Fruit fly (Drosophila melanogaster) whole organism, embryonic: ENCODE measurements around the gene Tlk.

ENCODE experiments used
- Ada2b ChIP-seq: fragments of 200-800 bp; sonication (Bioruptor generic); IDR thresholded peaks from 2 replicates; pipeline ENCODE4 v1.3.6; 2022; ENCODE audit warnings: missing biosample characterization, missing genetic modification characterization
- Atf-2 ChIP-seq: fragments of 200-800 bp; sonication (Bioruptor generic); optimal IDR thresholded peaks from 2 replicates; lab custom pipeline; 2016; ENCODE audit warnings: missing biosample characterization, missing genetic modification characterization
- BEAF-32 ChIP-seq: fragments of 200-800 bp; sonication (Bioruptor generic); optimal IDR thresholded peaks from 3 replicates; lab custom pipeline; 2017; ENCODE audit warnings: missing biosample characterization, missing genetic modification characterization, mild to moderate bottlenecking, moderate library complexity, missing genetic modification reagents
- CG10209 ChIP-seq: fragments of 200-800 bp; sonication (Bioruptor generic); optimal IDR thresholded peaks from 3 replicates; lab custom pipeline; 2017; ENCODE audit warnings: missing biosample characterization, mild to moderate bottlenecking, missing genetic modification characterization, missing genetic modification reagents
- CG11085 ChIP-seq: fragments of 200-800 bp; sonication (Bioruptor generic); IDR thresholded peaks from 2 replicates; pipeline ENCODE4 v1.3.6; 2022; ENCODE audit warnings: missing biosample characterization, missing genetic modification characterization
- CG12104 ChIP-seq: fragments of 200-800 bp; sonication (Bioruptor generic); optimal IDR thresholded peaks from 3 replicates; lab custom pipeline; 2016; ENCODE audit warnings: missing biosample characterization, missing genetic modification characterization
- CG12769 ChIP-seq: fragments of 200-800 bp; sonication (Bioruptor generic); optimal IDR thresholded peaks from 2 replicates; lab custom pipeline; 2019; ENCODE audit warnings: missing biosample characterization, mild to moderate bottlenecking, missing genetic modification characterization, moderate library complexity
- CG14441 ChIP-seq: fragments of 200-800 bp; sonication (Bioruptor generic); IDR thresholded peaks from 2 replicates; pipeline ENCODE4 v1.3.6; 2022; ENCODE audit warnings: missing biosample characterization, missing genetic modification characterization
- CG14710 ChIP-seq: fragments of 200-800 bp; sonication (Bioruptor generic); optimal IDR thresholded peaks from 3 replicates; lab custom pipeline; 2019; ENCODE audit warnings: missing biosample characterization, mild to moderate bottlenecking, missing genetic modification characterization, moderate library complexity
- CG15269 ChIP-seq: fragments of 200-800 bp; sonication (Bioruptor generic); optimal IDR thresholded peaks from 2 replicates; lab custom pipeline; 2018; ENCODE audit warnings: missing biosample characterization, mild to moderate bottlenecking, missing genetic modification characterization, moderate library complexity
- CG15479 ChIP-seq: fragments of 200-800 bp; sonication (Bioruptor generic); optimal IDR thresholded peaks from 3 replicates; lab custom pipeline; 2019; ENCODE audit warnings: missing biosample characterization, mild to moderate bottlenecking, missing genetic modification characterization, moderate library complexity
- CG17385 ChIP-seq: fragments of 200-800 bp; sonication (Bioruptor generic); optimal IDR thresholded peaks from 3 replicates; lab custom pipeline; 2018; ENCODE audit warnings: missing biosample characterization, mild to moderate bottlenecking, missing genetic modification characterization
- CG17802 ChIP-seq: fragments of 200-800 bp; sonication (Bioruptor generic); optimal IDR thresholded peaks from 2 replicates; lab custom pipeline; 2018; ENCODE audit warnings: missing biosample characterization, mild to moderate bottlenecking, missing genetic modification characterization, moderate library complexity
- CG2202 ChIP-seq: fragments of 200-800 bp; sonication (Bioruptor generic); optimal IDR thresholded peaks from 2 replicates; lab custom pipeline; 2018; ENCODE audit warnings: missing biosample characterization, mild to moderate bottlenecking, missing genetic modification characterization
- CG2678 ChIP-seq: fragments of 200-800 bp; sonication (Bioruptor generic); optimal IDR thresholded peaks from 3 replicates; lab custom pipeline; 2019; ENCODE audit warnings: missing biosample characterization, mild to moderate bottlenecking, missing genetic modification characterization, moderate library complexity
- CG30020 ChIP-seq: fragments of 200-800 bp; optimal IDR thresholded peaks from 2 replicates; lab custom pipeline; 2019; ENCODE audit warnings: missing biosample characterization, mild to moderate bottlenecking, missing genetic modification characterization, moderate library complexity
- CG31224 ChIP-seq: fragments of 200-800 bp; sonication (Bioruptor generic); IDR thresholded peaks from 2 replicates; pipeline ENCODE4 v1.3.6; 2022; ENCODE audit warnings: missing biosample characterization, missing genetic modification characterization
- CG3163 ChIP-seq: fragments of 200-800 bp; sonication (Bioruptor generic); optimal IDR thresholded peaks from 3 replicates; lab custom pipeline; 2016; ENCODE audit warnings: missing biosample characterization, missing genetic modification characterization
- CG32767 ChIP-seq: fragments of 200-800 bp; sonication (Bioruptor generic); IDR thresholded peaks from 2 replicates; pipeline ENCODE4 v1.3.6; 2022; ENCODE audit warnings: missing biosample characterization, missing genetic modification characterization
- CG33213 ChIP-seq: fragments of 200-800 bp; sonication (Bioruptor generic); optimal IDR thresholded peaks from 3 replicates; lab custom pipeline; 2016; ENCODE audit warnings: missing biosample characterization, missing genetic modification characterization
- CG7928 ChIP-seq: fragments of 200-800 bp; sonication (Bioruptor generic); optimal IDR thresholded peaks from 2 replicates; lab custom pipeline; 2017; ENCODE audit warnings: missing biosample characterization, mild to moderate bottlenecking, missing genetic modification characterization
- CG9876 ChIP-seq: fragments of 200-800 bp; sonication (Bioruptor generic); optimal IDR thresholded peaks from 2 replicates; lab custom pipeline; 2016; ENCODE audit warnings: missing biosample characterization, missing genetic modification characterization
- Deaf1 ChIP-seq: fragments of 200-800 bp; optimal IDR thresholded peaks from 3 replicates; lab custom pipeline; 2019; ENCODE audit warnings: missing biosample characterization, mild to moderate bottlenecking, missing genetic modification characterization, moderate library complexity
- Dek ChIP-seq: fragments of 200-800 bp; sonication (Bioruptor generic); optimal IDR thresholded peaks from 3 replicates; lab custom pipeline; 2019; ENCODE audit warnings: missing biosample characterization, mild to moderate bottlenecking, missing genetic modification characterization, moderate library complexity
- Ets97D ChIP-seq: fragments of 200-800 bp; sonication (Bioruptor generic); optimal IDR thresholded peaks from 3 replicates; lab custom pipeline; 2016; ENCODE audit warnings: missing biosample characterization, missing genetic modification characterization
- Hr3 ChIP-seq: fragments of 200-800 bp; sonication (Bioruptor generic); optimal IDR thresholded peaks from 3 replicates; lab custom pipeline; 2016; ENCODE audit warnings: missing biosample characterization, missing genetic modification characterization
- Lim3 ChIP-seq: fragments of 200-800 bp; sonication (Bioruptor generic); IDR thresholded peaks from 2 replicates; pipeline ENCODE4 v1.3.6; 2022; ENCODE audit warnings: missing biosample characterization, missing genetic modification characterization
- NFAT ChIP-seq: fragments of 200-800 bp; sonication (Bioruptor generic); IDR thresholded peaks from 2 replicates; pipeline ENCODE4 v1.3.6; 2022; ENCODE audit warnings: missing biosample characterization, missing genetic modification characterization
- Nf-YC ChIP-seq: fragments of 200-800 bp; optimal IDR thresholded peaks from 3 replicates; lab custom pipeline; 2019; ENCODE audit warnings: missing biosample characterization, mild to moderate bottlenecking, missing genetic modification characterization, moderate library complexity
- Rx ChIP-seq: fragments of 200-800 bp; sonication (Bioruptor generic); IDR thresholded peaks from 2 replicates; pipeline ENCODE4 v1.3.6; 2022; ENCODE audit warnings: missing biosample characterization, missing genetic modification characterization
- Sox100B ChIP-seq: fragments of 200-800 bp; sonication (Bioruptor generic); optimal IDR thresholded peaks from 3 replicates; lab custom pipeline; 2018; ENCODE audit warnings: missing biosample characterization, mild to moderate bottlenecking, missing genetic modification characterization
- Taf1 ChIP-seq: fragments of 200-800 bp; sonication (Bioruptor generic); IDR thresholded peaks from 2 replicates; pipeline ENCODE4 v1.3.6; 2022; ENCODE audit warnings: missing biosample characterization, missing genetic modification characterization
- Tbp ChIP-seq: fragments of >200 bp; optimal IDR thresholded peaks from 2 replicates; lab custom pipeline; 2018; ENCODE audit warnings: missing biosample characterization, missing genetic modification characterization
- ase ChIP-seq: fragments of 200-800 bp; sonication (Bioruptor generic); IDR thresholded peaks from 3 replicates; pipeline ENCODE4 v1.3.6; 2022; ENCODE audit warnings: missing biosample characterization, missing genetic modification characterization
- bbx ChIP-seq: fragments of 200-800 bp; sonication (Bioruptor generic); IDR thresholded peaks from 2 replicates; pipeline ENCODE4 v1.3.6; 2022; ENCODE audit warnings: missing biosample characterization, missing genetic modification characterization; ENCODE audit not compliant: partially characterized antibody
- crc ChIP-seq: fragments of 200-800 bp; sonication (Bioruptor generic); optimal IDR thresholded peaks from 2 replicates; lab custom pipeline; 2016; ENCODE audit warnings: missing biosample characterization, missing genetic modification characterization
- crp ChIP-seq, 2 experiments: fragments of 200-800 bp; sonication (Bioruptor generic); optimal IDR thresholded peaks; 2 replicates in 1 of 2; 3 replicates in 1 of 2; lab custom pipeline; 2017; ENCODE audit warnings: missing biosample characterization in 2 of 2, missing genetic modification characterization in 2 of 2, mild to moderate bottlenecking in 1 of 2, moderate library complexity in 1 of 2
- dmrt99B ChIP-seq: fragments of 200-800 bp; sonication (Bioruptor generic); optimal IDR thresholded peaks from 2 replicates; lab custom pipeline; 2018; ENCODE audit warnings: missing biosample characterization, mild to moderate bottlenecking, missing genetic modification characterization, moderate library complexity
- ems ChIP-seq: fragments of 200-800 bp; sonication (Bioruptor generic); optimal IDR thresholded peaks from 3 replicates; lab custom pipeline; 2016; ENCODE audit warnings: missing biosample characterization, missing genetic modification characterization
- fd102C ChIP-seq: fragments of 200-800 bp; sonication (Bioruptor generic); optimal IDR thresholded peaks from 2 replicates; lab custom pipeline; 2018; ENCODE audit warnings: missing biosample characterization, mild to moderate bottlenecking, missing genetic modification characterization, moderate library complexity
- fd3F ChIP-seq: fragments of 200-800 bp; sonication (Bioruptor generic); optimal IDR thresholded peaks from 2 replicates; lab custom pipeline; 2018; ENCODE audit warnings: missing biosample characterization, mild to moderate bottlenecking, missing genetic modification characterization, moderate library complexity
- gt ChIP-seq: fragments of 200-800 bp; sonication (Bioruptor generic); IDR thresholded peaks from 2 replicates; pipeline ENCODE4 v1.3.6; 2022; ENCODE audit warnings: missing biosample characterization, missing genetic modification characterization
- hth ChIP-seq: fragments of >200 bp; optimal IDR thresholded peaks from 2 replicates; lab custom pipeline; 2017; ENCODE audit warnings: inconsistent platforms
- jumu ChIP-seq: fragments of 200-800 bp; sonication (Bioruptor generic); optimal IDR thresholded peaks from 3 replicates; lab custom pipeline; 2016; ENCODE audit warnings: missing biosample characterization, missing genetic modification characterization
- kni ChIP-seq: fragments of 200-800 bp; sonication (Bioruptor generic); optimal IDR thresholded peaks from 3 replicates; lab custom pipeline; 2017; ENCODE audit warnings: mild to moderate bottlenecking, missing biosample characterization, missing genetic modification reagents, missing genetic modification characterization
- odd ChIP-seq: fragments of 200-800 bp; sonication (Bioruptor generic); optimal IDR thresholded peaks from 2 replicates; lab custom pipeline; 2017; ENCODE audit warnings: missing biosample characterization, mild to moderate bottlenecking, missing genetic modification characterization
- slou ChIP-seq: fragments of 200-800 bp; sonication (Bioruptor generic); optimal IDR thresholded peaks from 3 replicates; lab custom pipeline; 2016; ENCODE audit warnings: missing biosample characterization, missing genetic modification characterization
- tin ChIP-seq: fragments of 200-800 bp; sonication (Bioruptor generic); optimal IDR thresholded peaks from 3 replicates; lab custom pipeline; 2016; ENCODE audit warnings: missing biosample characterization, missing genetic modification characterization
- zfh1 ChIP-seq: fragments of 200-800 bp; sonication (Bioruptor generic); IDR thresholded peaks from 3 replicates; pipeline ENCODE4 v1.3.6; 2022; ENCODE audit warnings: missing biosample characterization, missing genetic modification characterization

The Tlk gene

dm6 chrX:3750232-3751075 lies 30.6 kb downstream of the Tlk start (continued):
- TF ChIP-seq slou (GFP tag; lab: Kevin White, UChicago) = peak; percentile 30
- TF ChIP-seq fd102C (GFP tag; lab: Kevin White, UChicago) = no peak
- TF ChIP-seq ase (GFP tag; lab: Robert Waterston, UW) = peak; percentile 78
- peak; percentile 77 for TF ChIP-seq CG14710 (tag; lab: Kevin White, UChicago)
- TF ChIP-seq CG14441 (GFP tag; lab: Robert Waterston, UW) = peak; percentile 90
- peak; percentile 72 for TF ChIP-seq CG11085
- TF ChIP-seq CG15479 (GFP tag; lab: Kevin White, UChicago) = no peak
- peak; percentile 77 for TF ChIP-seq Nf-YC (tag; lab: Kevin White, UChicago)
- TF ChIP-seq zfh1 (GFP tag; lab: Robert Waterston, UW) = peak; percentile 89
- TF ChIP-seq fd3F (GFP tag; lab: Kevin White, UChicago) = peak; percentile 87
- peak; percentile 94 for TF ChIP-seq CG12769 (tag; lab: Kevin White, UChicago)
- TF ChIP-seq jumu = peak; percentile 82
- peak; percentile 84 for TF ChIP-seq Hr3 (GFP tag; lab: Kevin White, UChicago)
- peak; percentile 57 for TF ChIP-seq CG17802 (tag; lab: Kevin White, UChicago)
- no peak for TF ChIP-seq hth (lab: Kevin White, UChicago)
- TF ChIP-seq Atf-2 = peak; percentile 75
- TF ChIP-seq Ada2b (GFP tag; lab: Robert Waterston, UW) = peak; percentile 89
- TF ChIP-seq CG17385 (GFP tag; lab: Kevin White, UChicago) = peak; percentile 82
- no peak for TF ChIP-seq Ets97D (GFP tag; lab: Kevin White, UChicago)
- peak; percentile 92 for TF ChIP-seq CG15269 (tag; lab: Kevin White, UChicago)
- peak; percentile 49 for TF ChIP-seq CG3163 (GFP tag; lab: Kevin White, UChicago)
- peak; percentile 64 for TF ChIP-seq CG9876 (GFP tag; lab: Kevin White, UChicago)
- TF ChIP-seq CG12104 (GFP tag; lab: Kevin White, UChicago) = peak; percentile 67
- peak; percentile 75 for TF ChIP-seq tin
- no peak for TF ChIP-seq Tbp (GFP tag; lab: Kevin White, UChicago)
- peak; percentile 49; the same call in 1 of the 2 replicates for TF ChIP-seq NFAT
- TF ChIP-seq gt (GFP tag; lab: Robert Waterston, UW) = peak; percentile 54
- peak; percentile 80 for TF ChIP-seq Dek (tag; lab: Kevin White, UChicago)
- TF ChIP-seq CG10209 = peak; percentile 85
- no peak for TF ChIP-seq bbx (GFP tag; lab: Robert Waterston, UW)
- TF ChIP-seq CG2202 (tag; lab: Kevin White, UChicago) = peak; percentile 65
- TF ChIP-seq crp (GFP tag; optimal IDR thresholded peaks at IDR 0.05; lab: Kevin White, UChicago) = peak in 1 of 2 experiments; percentile 45
- TF ChIP-seq ems (GFP tag; lab: Kevin White, UChicago) = peak; percentile 83
- TF ChIP-seq CG33213 (GFP tag; lab: Kevin White, UChicago) = peak; percentile 41
- TF ChIP-seq CG32767 = peak; percentile 90
- no peak for TF ChIP-seq BEAF-32 (GFP tag; lab: Kevin White, UChicago)
- peak; percentile 57 for TF ChIP-seq CG7928 (GFP tag; lab: Kevin White, UChicago)
- TF ChIP-seq CG2678 = peak; percentile 93
- peak; percentile 68 for TF ChIP-seq kni
- TF ChIP-seq CG31224 (GFP tag; lab: Robert Waterston, UW) = peak; percentile 66
- peak; percentile 91 for TF ChIP-seq dmrt99B (tag; lab: Kevin White, UChicago)
- TF ChIP-seq Rx = peak; percentile 80
- TF ChIP-seq crc (GFP tag; lab: Kevin White, UChicago) = peak; percentile 76
- peak; percentile 87 for TF ChIP-seq Sox100B (GFP tag; lab: Kevin White, UChicago)
- peak; percentile 71 for TF ChIP-seq odd (GFP tag; lab: Kevin White, UChicago)
- TF ChIP-seq Deaf1 = no peak
- peak; percentile 40; the same call in 1 of the 2 replicates for TF ChIP-seq Taf1
- TF ChIP-seq Lim3 = peak; percentile 54; the same call in 1 of the 2 replicates
- TF ChIP-seq CG30020 (tag; lab: Kevin White, UChicago) = peak; percentile 48
